Fruit fly (Drosophila melanogaster): ENCODE data around the gene CG12502.

The CG12502 gene

DNA sequence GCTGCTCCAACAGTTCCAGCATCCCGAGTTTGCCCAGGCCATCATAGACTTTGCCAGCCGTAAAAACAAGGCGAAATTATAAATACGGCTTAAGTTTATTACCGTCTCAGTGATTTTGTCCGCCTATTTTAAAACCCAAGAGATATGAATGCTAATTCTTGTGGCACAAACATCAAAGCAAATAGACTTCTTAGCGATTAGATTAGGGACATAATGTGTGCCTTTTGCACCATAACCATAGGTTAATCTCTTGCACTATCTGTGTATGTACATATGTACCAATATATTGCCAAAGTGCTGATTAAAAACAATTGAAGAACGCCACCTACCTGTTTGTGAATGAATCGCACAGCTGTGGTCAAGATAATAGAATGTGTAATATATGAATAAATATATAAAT lies 12.9 kb upstream of the CG12502 start (continued):
- TF ChIP-seq CG10366 (GFP tag; IDR thresholded peaks at IDR 0.05) (no peak), ems (GFP tag; optimal IDR thresholded peaks at IDR 0.05) (no peak), cad (GFP tag; optimal IDR thresholded peaks at IDR 0.05) (no peak), Bteb2 (GFP tag; optimal IDR thresholded peaks at IDR 0.05) (no peak), exex (tag; optimal IDR thresholded peaks at IDR 0.05) (peak; percentile 88), CG8290 (GFP tag; optimal IDR thresholded peaks at IDR 0.05) (no peak), CG8290 (tag; optimal IDR thresholded peaks at IDR 0.05) (peak in 1 of 2 experiments; percentile 15), mirr (GFP tag; optimal IDR thresholded peaks at IDR 0.05) (peak; percentile 82), CG11085 (GFP tag; IDR thresholded peaks at IDR 0.05) (no peak), Xbp1 (GFP tag; optimal IDR thresholded peaks at IDR 0.05) (no peak), nerfin-1 (tag; optimal IDR thresholded peaks at IDR 0.05) (no peak), vnd (GFP tag; IDR thresholded peaks at IDR 0.05; ENCODE audit: partially characterized antibody) (no peak), eve (GFP tag; optimal IDR thresholded peaks at IDR 0.05) (no peak), row (GFP tag; IDR thresholded peaks at IDR 0.05) (no peak)

DNA sequence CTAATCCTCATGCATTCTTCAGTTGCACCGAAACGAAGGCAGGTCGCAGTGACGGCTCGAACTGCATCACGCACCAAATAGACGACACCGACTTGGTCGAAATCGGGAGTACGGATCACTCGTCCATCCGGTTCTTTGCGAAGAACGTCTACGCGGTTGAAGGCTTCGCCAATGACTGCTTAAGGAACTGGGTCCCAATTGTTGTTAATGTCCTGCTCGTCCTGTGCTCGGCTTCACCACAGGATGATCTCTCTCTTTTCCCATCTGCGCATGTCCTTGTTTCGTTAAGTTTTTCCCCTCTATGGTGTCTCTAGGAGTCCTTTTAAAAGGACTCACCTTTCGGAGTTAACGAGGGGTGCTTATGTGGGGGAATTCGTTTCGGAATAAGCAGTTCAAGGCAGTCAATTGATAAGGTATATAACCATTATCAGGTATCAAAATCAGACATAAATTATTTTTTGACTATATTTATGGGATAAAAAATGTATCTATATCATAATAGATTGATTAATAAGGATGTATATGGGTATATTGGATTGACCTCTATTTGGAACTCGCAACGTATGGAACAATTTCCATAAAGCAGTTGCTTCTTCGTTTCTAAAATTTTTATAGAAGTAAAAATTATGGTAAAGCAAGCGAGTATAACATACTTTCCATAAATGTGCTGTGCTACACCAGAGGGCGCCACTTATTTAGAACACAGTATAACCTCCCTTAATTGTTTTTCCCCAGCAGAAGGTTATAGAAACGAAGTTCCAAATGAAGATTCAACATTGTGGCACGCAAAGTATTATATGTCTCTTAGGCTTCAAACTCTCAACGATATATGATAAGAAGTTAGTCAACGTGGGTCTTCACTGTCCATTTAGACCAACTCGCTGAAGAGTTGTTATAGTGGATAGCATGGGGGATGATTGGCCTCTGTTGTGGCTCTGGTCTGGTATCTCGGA lies 7.9 kb upstream of the CG12502 start, which contains the start of gene dpr20:
TSS of gene dpr20 (minus strand) at position 186 of the 953 bp plus-strand sequence.
- TF ChIP-seq CG4282 (GFP tag; optimal IDR thresholded peaks at IDR 0.05) (peak; percentile 15), nerfin-1 (tag; optimal IDR thresholded peaks at IDR 0.05) (peak; percentile 33), Stat92E (GFP tag; optimal IDR thresholded peaks at IDR 0.05) (no peak), HLHmδ (GFP tag; optimal IDR thresholded peaks at IDR 0.05) (no peak), gcm (GFP tag; optimal IDR thresholded peaks at IDR 0.05) (peak; percentile 22), CG15269 (tag; optimal IDR thresholded peaks at IDR 0.05) (peak; percentile 83), abd-A (tag; optimal IDR thresholded peaks at IDR 0.05) (no peak), Sox102F (GFP tag; optimal IDR thresholded peaks at IDR 0.05) (peak; percentile 74), Mrtf (GFP tag; IDR thresholded peaks at IDR 0.05) (peak; percentile 83), MESR4 (GFP tag; optimal IDR thresholded peaks at IDR 0.05) (peak; percentile 4), tll (GFP tag; optimal IDR thresholded peaks at IDR 0.05) (no peak), btn (GFP tag; optimal IDR thresholded peaks at IDR 0.05) (peak; percentile 13), klu (GFP tag; IDR thresholded peaks at IDR 0.05) (peak; percentile 66), CG32767 (GFP tag; IDR thresholded peaks at IDR 0.05) (peak; percentile 79), CG6689 (GFP tag; IDR thresholded peaks at IDR 0.05) (peak; percentile 73), ase (GFP tag; IDR thresholded peaks at IDR 0.05) (peak; percentile 87), Eip74EF (GFP tag; optimal IDR thresholded peaks at IDR 0.05) (no peak), kah (GFP tag; optimal IDR thresholded peaks at IDR 0.05) (no peak), tio (GFP tag; optimal IDR thresholded peaks at IDR 0.05) (peak; percentile 55), chinmo (GFP tag; IDR thresholded peaks at IDR 0.05; ENCODE audit: partially characterized antibody) (no peak), gt (GFP tag; IDR thresholded peaks at IDR 0.05) (peak; percentile 17; the same call in 1 of the 2 replicates), Sin3A (optimal IDR thresholded peaks at IDR 0.05) (no peak), crc (GFP tag; optimal IDR thresholded peaks at IDR 0.05) (peak; percentile 55), CG2889 (GFP tag; IDR thresholded peaks at IDR 0.05) (peak; percentile 79), CG16815 (GFP tag; optimal IDR thresholded peaks at IDR 0.05) (peak; percentile 64), crol (GFP tag; IDR thresholded peaks at IDR 0.05) (0 out of 2 replicates have a peak, but pooled peaks have one; percentile 39), CG4424 (GFP tag; optimal IDR thresholded peaks at IDR 0.05) (peak; percentile 31), CG15601 (tag; optimal IDR thresholded peaks at IDR 0.05) (peak; percentile 42), CG31365 (tag; optimal IDR thresholded peaks at IDR 0.05) (peak; percentile 93), Trl (optimal IDR thresholded peaks at IDR 0.05) (no peak), Trl (GFP tag; optimal IDR thresholded peaks at IDR 0.05) (peak; percentile 66), CG13123 (GFP tag; optimal IDR thresholded peaks at IDR 0.05) (no peak), D19A (tag; optimal IDR thresholded peaks at IDR 0.05) (peak; percentile 50), B-H1 (GFP tag; IDR thresholded peaks at IDR 0.05) (peak; percentile 83), Jarid2 (GFP tag; optimal IDR thresholded peaks at IDR 0.05) (no peak)
